Worm (Caenorhabditis elegans): Measurements from ENCODE around the gene C54F6.3.

The C54F6.3 gene

ce11 chrV:7529840-7530239 lies 3.2 kb upstream of the C54F6.3 start, which contains the start of gene swt-2:
TSS of gene swt-2 (plus strand) at chrV:7530140.
- TF ChIP-seq nhr-237 (tag; optimal IDR thresholded peaks at IDR 0.05) = no peak
- no peak for TF ChIP-seq R02D3.7 (tag; optimal IDR thresholded peaks at IDR 0.05)
- TF ChIP-seq fos-1 (tag; optimal IDR thresholded peaks at IDR 0.05) = no peak
- TF ChIP-seq lsy-2 (tag; optimal IDR thresholded peaks at IDR 0.05) = no peak
- TF ChIP-seq lin-29 (GFP tag; IDR thresholded peaks at IDR 0.05) = no peak

ce11 chrV:7538018-7538417 lies 5.0 kb downstream of the C54F6.3 start, which contains the start of gene C54F6.12:
TSS of gene C54F6.12 (minus strand) at chrV:7538118.
- TF ChIP-seq aly-2 (tag; optimal IDR thresholded peaks at IDR 0.05) (no peak), zip-2 (tag; optimal IDR thresholded peaks at IDR 0.05) (no peak), unc-130 (GFP tag; optimal IDR thresholded peaks at IDR 0.05) (no peak), Y5F2A.4 (GFP tag; optimal IDR thresholded peaks at IDR 0.05) (no peak), gei-8 (GFP tag; optimal IDR thresholded peaks at IDR 0.05) (no peak), nhr-10 (tag; optimal IDR thresholded peaks at IDR 0.05) (no peak), nhr-237 (tag; optimal IDR thresholded peaks at IDR 0.05) (no peak), dve-1 (tag; optimal IDR thresholded peaks at IDR 0.05; ENCODE audit: insufficient read depth) (no peak), daf-19 (GFP tag; conservative IDR thresholded peaks at IDR 0.05) (no peak), R02D3.7 (tag; optimal IDR thresholded peaks at IDR 0.05) (no peak), ceh-28 (tag; optimal IDR thresholded peaks at IDR 0.05) (no peak), nhr-77 (tag; optimal IDR thresholded peaks at IDR 0.05) (no peak), Y48G9A.11 (GFP tag; IDR thresholded peaks at IDR 0.05) (no peak), mdt-29 (GFP tag; IDR thresholded peaks at IDR 0.05) (no peak), Y75B8A.6 (GFP tag; IDR thresholded peaks at IDR 0.05) (no peak), zfp-3 (GFP tag; conservative IDR thresholded peaks at IDR 0.05) (no peak), dmd-6 (GFP tag; IDR thresholded peaks at IDR 0.05) (no peak), madf-9 (GFP tag; conservative IDR thresholded peaks at IDR 0.05) (no peak), pha-4 (GFP tag; IDR thresholded peaks at IDR 0.05) (no peak), pha-4 (tag; optimal IDR thresholded peaks at IDR 0.05) (no peak)

ce11 chrV:7539015-7539414 lies 6.0 kb downstream of the C54F6.3 start, which contains the start of gene srh-268:
TSS of gene srh-268 (plus strand) at chrV:7539315.
- TF ChIP-seq ZK337.2 (GFP tag; IDR thresholded peaks at IDR 0.05) = no peak
- TF ChIP-seq nhr-25 (tag; optimal IDR thresholded peaks at IDR 0.05; ENCODE audit: borderline replicate concordance, insufficient read depth) = no peak
- TF ChIP-seq Y75B8A.6 (GFP tag; IDR thresholded peaks at IDR 0.05) = no peak
- TF ChIP-seq attf-4 (tag; optimal IDR thresholded peaks at IDR 0.05) = no peak
- TF ChIP-seq F49E8.2 (tag; optimal IDR thresholded peaks at IDR 0.05; ENCODE audit: borderline replicate concordance) = no peak
- TF ChIP-seq aha-1 (tag) = no peak
- no peak for TF ChIP-seq ctbp-1 (GFP tag; IDR thresholded peaks at IDR 0.05)
- TF ChIP-seq gei-8 (GFP tag; optimal IDR thresholded peaks at IDR 0.05) = no peak
- no peak for TF ChIP-seq daf-8 (GFP tag; IDR thresholded peaks at IDR 0.05)
- TF ChIP-seq mdl-1 (tag; optimal IDR thresholded peaks at IDR 0.05) = no peak
- TF ChIP-seq ceh-28 (tag; optimal IDR thresholded peaks at IDR 0.05) = no peak
- no peak for TF ChIP-seq Y105C5A.15 (GFP tag; IDR thresholded peaks at IDR 0.05)
- no peak for TF ChIP-seq lin-29 (GFP tag; IDR thresholded peaks at IDR 0.05)
- no peak for TF ChIP-seq ceh-62 (tag; optimal IDR thresholded peaks at IDR 0.05)
- TF ChIP-seq F37D6.2 (tag; optimal IDR thresholded peaks at IDR 0.05) = no peak
- no peak for TF ChIP-seq lin-15B (tag; optimal IDR thresholded peaks at IDR 0.05)

- peak in 1 of 2 experiments; percentile 87 for TF ChIP-seq unc-62 (GFP tag; optimal IDR thresholded peaks at IDR 0.05 in 1 of 2)
- no peak for TF ChIP-seq unc-62 (tag; optimal IDR thresholded peaks at IDR 0.05)
- TF ChIP-seq nhr-48 (tag; optimal IDR thresholded peaks at IDR 0.05) = peak; percentile 79
- no peak for TF ChIP-seq php-3 (GFP tag; IDR thresholded peaks at IDR 0.05)
- peak; percentile 10 for TF ChIP-seq nhr-28 (tag; optimal IDR thresholded peaks at IDR 0.05)
- TF ChIP-seq mdl-1 (tag; optimal IDR thresholded peaks at IDR 0.05) = peak in 1 of 2 experiments; percentile 8
These were observed 10.7 kb downstream of the C54F6.3 start for ce11 chrV:7543728-7544127.

Measured in whole organism, L4 larva.